Worm (Caenorhabditis elegans): ENCODE measurements around the gene rbr-2.

Gene rbr-2

ce11 chrIV:10918877-10919560 is 851 bp upstream of the rbr-2 start:
- TF ChIP-seq madf-3 (GFP tag; IDR thresholded peaks at IDR 0.05): no peak
- TF ChIP-seq snpc-3.4 (tag; optimal IDR thresholded peaks at IDR 0.05): peak; percentile 25
- no peak for TF ChIP-seq aptf-2 (GFP tag; conservative IDR thresholded peaks at IDR 0.05)
- no peak for TF ChIP-seq atf-7 (tag; optimal IDR thresholded peaks at IDR 0.05)
- TF ChIP-seq mcd-1 (GFP tag; IDR thresholded peaks at IDR 0.05): peak; percentile 81
- TF ChIP-seq attf-3 (GFP tag; conservative IDR thresholded peaks at IDR 0.05): 0 out of 2 replicates have a peak, but pooled peaks have one; percentile 20
- TF ChIP-seq F33H1.4 (GFP tag; IDR thresholded peaks at IDR 0.05): peak; percentile 92
- 0 out of 2 replicates have a peak, but pooled peaks have one; percentile 33 for TF ChIP-seq K11D2.4 (GFP tag; IDR thresholded peaks at IDR 0.05)
- TF ChIP-seq ceh-79 (tag; optimal IDR thresholded peaks at IDR 0.05): no peak
- no peak for TF ChIP-seq ztf-28 (GFP tag; IDR thresholded peaks at IDR 0.05)
- no peak for TF ChIP-seq snpc-4 (GFP tag; optimal IDR thresholded peaks at IDR 0.05)
- peak in 3 of 4 experiments; percentile 29 to 65 (median 39) for TF ChIP-seq snpc-4 (tag; optimal IDR thresholded peaks at IDR 0.05)
- TF ChIP-seq attf-5 (GFP tag; optimal IDR thresholded peaks at IDR 0.05): peak; percentile 89
- TF ChIP-seq tbx-9 (tag; optimal IDR thresholded peaks at IDR 0.05; ENCODE audit: borderline replicate concordance): no peak
- peak; percentile 44 for TF ChIP-seq madf-10 (tag; optimal IDR thresholded peaks at IDR 0.05)
- TF ChIP-seq madf-6 (GFP tag; IDR thresholded peaks at IDR 0.05): peak; percentile 96
- TF ChIP-seq unc-130 (GFP tag; optimal IDR thresholded peaks at IDR 0.05): no peak
- TF ChIP-seq hrde-1 (tag; optimal IDR thresholded peaks at IDR 0.05; ENCODE audit: borderline replicate concordance): no peak
- peak; percentile 38 for TF ChIP-seq tbp1 (GFP tag; optimal IDR thresholded peaks at IDR 0.05)
- TF ChIP-seq ekl-4 (GFP tag; IDR thresholded peaks at IDR 0.05): peak; percentile 43
- no peak for TF ChIP-seq mxl-1 (tag; optimal IDR thresholded peaks at IDR 0.05)
- TF ChIP-seq pbrm-1 (GFP tag; IDR thresholded peaks at IDR 0.05): 0 out of 2 replicates have a peak, but pooled peaks have one; percentile 32
- no peak for TF ChIP-seq nhr-179 (tag; optimal IDR thresholded peaks at IDR 0.05)
- TF ChIP-seq Y67H2A.10 (GFP tag; conservative IDR thresholded peaks at IDR 0.05): no peak
- peak; percentile 85 for TF ChIP-seq zfh-2 (GFP tag; conservative IDR thresholded peaks at IDR 0.05)
- TF ChIP-seq fkh-3 (tag; optimal IDR thresholded peaks at IDR 0.05): no peak
- no peak for TF ChIP-seq ztf-25 (GFP tag; IDR thresholded peaks at IDR 0.05)
- no peak for TF ChIP-seq bed-1 (GFP tag; IDR thresholded peaks at IDR 0.05)
- no peak for TF ChIP-seq F23B12.7 (tag; optimal IDR thresholded peaks at IDR 0.05; ENCODE audit: insufficient read depth)
- TF ChIP-seq cebp-2 (GFP tag; IDR thresholded peaks at IDR 0.05): no peak
- TF ChIP-seq hmg-20 (GFP tag; IDR thresholded peaks at IDR 0.05): no peak
- no peak for TF ChIP-seq ceh-58 (GFP tag; IDR thresholded peaks at IDR 0.05)
- TF ChIP-seq B0336.3 (GFP tag; IDR thresholded peaks at IDR 0.05): peak; percentile 74
- peak; percentile 75 for TF ChIP-seq lin-40 (tag; optimal IDR thresholded peaks at IDR 0.05)
- no peak for TF ChIP-seq dpff-1 (tag; optimal IDR thresholded peaks at IDR 0.05)
- TF ChIP-seq C17E4.6 (GFP tag; IDR thresholded peaks at IDR 0.05): no peak
- TF ChIP-seq F52B5.7 (tag; optimal IDR thresholded peaks at IDR 0.05): no peak
- TF ChIP-seq ceh-40 (GFP tag; IDR thresholded peaks at IDR 0.05): no peak
- TF ChIP-seq zim-3 (tag; optimal IDR thresholded peaks at IDR 0.05): no peak
- no peak for TF ChIP-seq Y53F4B.3 (GFP tag; IDR thresholded peaks at IDR 0.05)
- TF ChIP-seq lin-54 (GFP tag; optimal IDR thresholded peaks at IDR 0.05): peak; percentile 46
- TF ChIP-seq lag-1 (GFP tag; IDR thresholded peaks at IDR 0.05): no peak
- no peak for TF ChIP-seq nhr-27 (tag; optimal IDR thresholded peaks at IDR 0.05)
- no peak for TF ChIP-seq unc-62 (GFP tag; optimal IDR thresholded peaks at IDR 0.05)
- no peak for TF ChIP-seq snpc-1.1 (tag; optimal IDR thresholded peaks at IDR 0.05; ENCODE audit: insufficient read depth)
- no peak for TF ChIP-seq lsy-27 (tag; optimal IDR thresholded peaks at IDR 0.05; ENCODE audit: borderline replicate concordance, insufficient read depth)
- TF ChIP-seq lir-1 (GFP tag; conservative IDR thresholded peaks at IDR 0.05): peak; percentile 74; the same call in 1 of the 2 replicates
- TF ChIP-seq T26A5.8 (tag; optimal IDR thresholded peaks at IDR 0.05): no peak
